Fruit fly (Drosophila melanogaster) whole organism, embryonic: Measurements from ENCODE around the gene Pif1A.

ENCODE experiments used
- ATbp ChIP-seq: fragments of 200-800 bp; sonication (Bioruptor generic); optimal IDR thresholded peaks from 2 replicates; lab custom pipeline; 2017; ENCODE audit warnings: missing biosample characterization, mild to moderate bottlenecking, missing genetic modification characterization, missing genetic modification reagents
- Antp ChIP-seq: fragments of 200-800 bp; sonication (Bioruptor generic); optimal IDR thresholded peaks from 3 replicates; lab custom pipeline; 2016; ENCODE audit warnings: missing biosample characterization, missing genetic modification characterization
- Asciz ChIP-seq: fragments of 200-800 bp; sonication (Bioruptor generic); optimal IDR thresholded peaks from 2 replicates; lab custom pipeline; 2017; ENCODE audit warnings: missing biosample characterization, mild to moderate bottlenecking, missing genetic modification characterization, missing genetic modification reagents
- CG1024 ChIP-seq: fragments of 200-800 bp; sonication (Bioruptor generic); IDR thresholded peaks from 2 replicates; pipeline ENCODE4 v1.3.6; 2022; ENCODE audit warnings: missing biosample characterization, missing genetic modification characterization
- CG10321 ChIP-seq: fragments of 200-800 bp; sonication (Bioruptor generic); IDR thresholded peaks from 2 replicates; pipeline ENCODE4 v1.3.6; 2022; ENCODE audit warnings: missing biosample characterization, missing genetic modification characterization
- CG11723 ChIP-seq: fragments of 200-800 bp; sonication (Bioruptor generic); optimal IDR thresholded peaks from 2 replicates; lab custom pipeline; 2017; ENCODE audit warnings: missing biosample characterization, mild to moderate bottlenecking, missing genetic modification characterization
- CG12236 ChIP-seq: fragments of 200-800 bp; sonication (Bioruptor generic); optimal IDR thresholded peaks from 2 replicates; lab custom pipeline; 2016; ENCODE audit warnings: missing biosample characterization, missing genetic modification characterization
- CG1233 ChIP-seq: fragments of 200-800 bp; sonication (Bioruptor generic); optimal IDR thresholded peaks from 4 replicates; lab custom pipeline; 2018; ENCODE audit warnings: missing biosample characterization, mild to moderate bottlenecking, missing genetic modification characterization
- CG12391 ChIP-seq: fragments of 200-800 bp; sonication (Bioruptor generic); optimal IDR thresholded peaks from 3 replicates; lab custom pipeline; 2018; ENCODE audit warnings: missing biosample characterization, mild to moderate bottlenecking, missing genetic modification characterization, moderate library complexity
- CG13287 ChIP-seq: fragments of 200-800 bp; sonication (Bioruptor generic); IDR thresholded peaks from 2 replicates; pipeline ENCODE4 v1.3.6; 2022; ENCODE audit warnings: missing biosample characterization, missing genetic modification characterization; ENCODE audit not compliant: partially characterized antibody
- CG14014 ChIP-seq: fragments of 200-800 bp; sonication (Bioruptor generic); IDR thresholded peaks from 2 replicates; pipeline ENCODE4 v1.3.6; 2022; ENCODE audit warnings: missing biosample characterization, missing genetic modification characterization
- CG14050 ChIP-seq: fragments of 200-800 bp; sonication (Bioruptor generic); IDR thresholded peaks from 3 replicates; pipeline ENCODE4 v1.3.6; 2022; ENCODE audit warnings: missing biosample characterization, missing genetic modification characterization
- CG1602 ChIP-seq: fragments of 200-800 bp; sonication (Bioruptor generic); optimal IDR thresholded peaks from 3 replicates; lab custom pipeline; 2016; ENCODE audit warnings: missing biosample characterization, missing genetic modification characterization
- CG16815 ChIP-seq: fragments of 200-800 bp; sonication (Bioruptor generic); optimal IDR thresholded peaks from 3 replicates; lab custom pipeline; 2017; ENCODE audit warnings: missing biosample characterization, mild to moderate bottlenecking, missing genetic modification characterization
- CG18262 ChIP-seq: fragments of 200-800 bp; optimal IDR thresholded peaks from 3 replicates; lab custom pipeline; 2019; ENCODE audit warnings: missing biosample characterization, mild to moderate bottlenecking, missing genetic modification characterization, moderate library complexity
- CG2712 ChIP-seq: fragments of 200-800 bp; optimal IDR thresholded peaks from 3 replicates; lab custom pipeline; 2019; ENCODE audit warnings: missing biosample characterization, mild to moderate bottlenecking, missing genetic modification characterization, moderate library complexity
- CG2889 ChIP-seq: fragments of 200-800 bp; sonication (Bioruptor generic); IDR thresholded peaks from 3 replicates; pipeline ENCODE4 v1.3.6; 2022; ENCODE audit warnings: missing biosample characterization, missing genetic modification characterization
- CG30403 ChIP-seq: fragments of 200-800 bp; sonication (Bioruptor generic); optimal IDR thresholded peaks from 3 replicates; lab custom pipeline; 2016; ENCODE audit warnings: missing biosample characterization, missing genetic modification characterization
- CG33213 ChIP-seq: fragments of 200-800 bp; sonication (Bioruptor generic); optimal IDR thresholded peaks from 3 replicates; lab custom pipeline; 2016; ENCODE audit warnings: missing biosample characterization, missing genetic modification characterization
- CG6254 ChIP-seq: fragments of 200-800 bp; sonication (Bioruptor generic); optimal IDR thresholded peaks from 3 replicates; lab custom pipeline; 2017; ENCODE audit warnings: mild to moderate bottlenecking, missing biosample characterization, missing genetic modification reagents, missing genetic modification characterization
- CG7963 ChIP-seq: fragments of 200-800 bp; sonication (Bioruptor generic); IDR thresholded peaks from 3 replicates; pipeline ENCODE4 v1.3.6; 2022; ENCODE audit warnings: missing biosample characterization, missing genetic modification characterization; ENCODE audit not compliant: partially characterized antibody
- CkIIα-i1 ChIP-seq: fragments of 200-800 bp; sonication (Bioruptor generic); IDR thresholded peaks from 2 replicates; pipeline ENCODE4 v1.3.6; 2022; ENCODE audit warnings: missing biosample characterization, missing genetic modification characterization
- Ets65A ChIP-seq: fragments of 200-800 bp; sonication (Bioruptor generic); peaks from one replicate; lab custom pipeline; 2016; ENCODE audit warnings: missing biosample characterization, missing genetic modification characterization
- Fer1 ChIP-seq: fragments of 200-800 bp; sonication (Bioruptor generic); optimal IDR thresholded peaks from 2 replicates; lab custom pipeline; 2017; ENCODE audit warnings: missing biosample characterization, mild to moderate bottlenecking, missing genetic modification characterization
- Fer2 ChIP-seq: fragments of 200-800 bp; sonication (Bioruptor generic); optimal IDR thresholded peaks from 2 replicates; lab custom pipeline; 2018; ENCODE audit warnings: missing biosample characterization, mild to moderate bottlenecking, missing genetic modification characterization, moderate library complexity
- Lhr ChIP-seq: fragments of 200-800 bp; sonication (Bioruptor generic); optimal IDR thresholded peaks from 3 replicates; lab custom pipeline; 2017; ENCODE audit warnings: mild to moderate bottlenecking, missing biosample characterization, missing genetic modification reagents, missing genetic modification characterization
- Meics ChIP-seq: fragments of 200-800 bp; sonication (Bioruptor generic); optimal IDR thresholded peaks from 2 replicates; lab custom pipeline; 2017; ENCODE audit warnings: missing biosample characterization, mild to moderate bottlenecking, missing genetic modification characterization
- Neu2 ChIP-seq: fragments of 200-800 bp; sonication (Bioruptor generic); optimal IDR thresholded peaks from 3 replicates; lab custom pipeline; 2016; ENCODE audit warnings: missing biosample characterization, missing genetic modification characterization, borderline replicate concordance
- Oli ChIP-seq: fragments of 200-800 bp; sonication (Bioruptor generic); optimal IDR thresholded peaks from 2 replicates; lab custom pipeline; 2018; ENCODE audit warnings: missing biosample characterization, mild to moderate bottlenecking, missing genetic modification characterization, moderate library complexity
- Optix ChIP-seq: fragments of 200-800 bp; sonication (Bioruptor generic); IDR thresholded peaks from 3 replicates; pipeline ENCODE4 v1.3.6; 2022; ENCODE audit warnings: missing biosample characterization, missing genetic modification characterization
- Poxn ChIP-seq: fragments of 200-800 bp; sonication (Bioruptor generic); IDR thresholded peaks from 2 replicates; pipeline ENCODE4 v1.3.6; 2022; ENCODE audit warnings: missing biosample characterization, missing genetic modification characterization
- Rfx ChIP-seq: fragments of 200-800 bp; sonication (Bioruptor generic); IDR thresholded peaks from 2 replicates; pipeline ENCODE4 v1.3.6; 2022; ENCODE audit warnings: missing biosample characterization, missing genetic modification characterization
- Sry-δ ChIP-seq: fragments of 200-800 bp; sonication (Bioruptor generic); optimal IDR thresholded peaks from 2 replicates; lab custom pipeline; 2016; ENCODE audit warnings: missing biosample characterization, missing genetic modification characterization
- Xbp1 ChIP-seq: fragments of 200-800 bp; sonication (Bioruptor generic); optimal IDR thresholded peaks from 3 replicates; lab custom pipeline; 2016; ENCODE audit warnings: missing biosample characterization, mild to moderate bottlenecking, missing genetic modification characterization
- YL-1 ChIP-seq: fragments of 200-800 bp; sonication (Bioruptor generic); optimal IDR thresholded peaks from 3 replicates; lab custom pipeline; 2017; ENCODE audit warnings: missing biosample characterization, mild to moderate bottlenecking, missing genetic modification characterization
- al ChIP-seq: fragments of 200-800 bp; sonication (Bioruptor generic); IDR thresholded peaks from 2 replicates; pipeline ENCODE4 v1.3.6; 2022; ENCODE audit warnings: missing biosample characterization, missing genetic modification characterization
- bigmax ChIP-seq: fragments of 200-800 bp; sonication (Bioruptor generic); optimal IDR thresholded peaks from 2 replicates; lab custom pipeline; 2018; ENCODE audit warnings: missing biosample characterization, mild to moderate bottlenecking, missing genetic modification characterization
- cad ChIP-seq: fragments of >200 bp; optimal IDR thresholded peaks from 2 replicates; lab custom pipeline; 2017; ENCODE audit warnings: missing biosample characterization, missing genetic modification characterization
- ci ChIP-seq: fragments of 200-800 bp; sonication (Bioruptor generic); IDR thresholded peaks from 3 replicates; pipeline ENCODE4 v1.3.6; 2022; ENCODE audit warnings: missing biosample characterization, missing genetic modification characterization
- crc ChIP-seq: fragments of 200-800 bp; sonication (Bioruptor generic); optimal IDR thresholded peaks from 2 replicates; lab custom pipeline; 2016; ENCODE audit warnings: missing biosample characterization, missing genetic modification characterization
- cwo ChIP-seq: fragments of 200-800 bp; sonication (Bioruptor generic); optimal IDR thresholded peaks from 3 replicates; lab custom pipeline; 2017; ENCODE audit warnings: missing biosample characterization, missing genetic modification characterization, mild to moderate bottlenecking, moderate library complexity, missing genetic modification reagents
- da ChIP-seq: fragments of 200-800 bp; sonication (Bioruptor generic); optimal IDR thresholded peaks from 2 replicates; lab custom pipeline; 2016; ENCODE audit warnings: missing biosample characterization, missing genetic modification characterization
- grau ChIP-seq: fragments of 200-800 bp; optimal IDR thresholded peaks from 3 replicates; lab custom pipeline; 2019; ENCODE audit warnings: missing biosample characterization, mild to moderate bottlenecking, missing genetic modification characterization, moderate library complexity
- hth ChIP-seq: fragments of >200 bp; optimal IDR thresholded peaks from 2 replicates; lab custom pipeline; 2017; ENCODE audit warnings: inconsistent platforms
- lbe ChIP-seq: fragments of 200-800 bp; sonication (Bioruptor generic); optimal IDR thresholded peaks from 2 replicates; lab custom pipeline; 2016; ENCODE audit warnings: missing biosample characterization, mild to moderate bottlenecking, missing genetic modification characterization
- pb ChIP-seq: fragments of 200-800 bp; sonication (Bioruptor generic); optimal IDR thresholded peaks from 3 replicates; lab custom pipeline; 2016; ENCODE audit warnings: missing biosample characterization, missing genetic modification characterization
- pho ChIP-seq: fragments of 200-800 bp; sonication (Bioruptor generic); optimal IDR thresholded peaks from 2 replicates; lab custom pipeline; 2016; ENCODE audit warnings: missing biosample characterization, missing genetic modification characterization
- sug ChIP-seq: fragments of 200-800 bp; optimal IDR thresholded peaks from 2 replicates; lab custom pipeline; 2019; ENCODE audit warnings: missing biosample characterization, mild to moderate bottlenecking, missing genetic modification characterization, moderate library complexity
- unc-4 ChIP-seq: fragments of 200-800 bp; sonication (Bioruptor generic); IDR thresholded peaks from 2 replicates; pipeline ENCODE4 v1.3.6; 2022; ENCODE audit warnings: missing biosample characterization, missing genetic modification characterization; ENCODE audit not compliant: partially characterized antibody
- zen2 ChIP-seq: fragments of 200-800 bp; sonication (Bioruptor generic); IDR thresholded peaks from 3 replicates; pipeline ENCODE4 v1.3.6; 2022; ENCODE audit warnings: missing biosample characterization, missing genetic modification characterization; ENCODE audit not compliant: partially characterized antibody

The Pif1A gene

DNA sequence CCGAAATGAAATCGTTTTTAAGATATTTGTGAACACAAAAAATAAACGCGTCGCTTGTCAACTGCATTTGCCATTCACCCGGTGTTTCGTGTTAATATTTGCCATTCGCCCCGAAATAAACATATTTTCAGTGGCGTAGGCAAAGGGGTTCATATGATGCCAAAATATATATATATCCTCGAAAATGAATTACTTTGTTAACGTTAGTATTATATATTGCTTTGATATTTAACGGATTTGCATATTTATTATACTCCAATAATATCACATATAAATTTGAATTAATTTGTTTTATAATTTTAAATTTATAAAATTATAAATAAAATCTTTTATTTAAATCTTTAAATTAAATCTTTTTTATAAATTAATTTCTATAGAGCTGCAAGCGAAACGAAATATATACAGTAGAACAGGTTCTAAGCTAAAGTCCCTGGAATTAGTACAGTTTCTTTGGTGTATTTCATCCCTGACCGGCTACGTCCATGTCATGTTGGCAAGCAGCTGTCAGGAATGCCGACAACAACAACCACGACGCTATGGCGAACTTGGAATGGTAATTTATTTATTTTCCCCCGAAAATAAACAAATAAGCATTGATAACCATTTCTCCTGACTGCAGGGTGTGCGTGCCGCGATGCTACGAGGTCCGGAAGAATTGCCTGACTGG is 69.2 kb downstream of the Pif1A start, which contains the start of the genes M1BP and CG8202 (continued):
- peak; percentile 18 for TF ChIP-seq Lhr (GFP tag; lab: Kevin White, UChicago)
- peak; percentile 55; the same call in 1 of the 3 replicates for TF ChIP-seq CG2889 (GFP tag; lab: Robert Waterston, UW)
- TF ChIP-seq CG30403 (GFP tag; lab: Kevin White, UChicago) = peak; percentile 90
- TF ChIP-seq unc-4 (GFP tag; lab: Robert Waterston, UW) = no peak
- peak; percentile 8 for TF ChIP-seq Sry-δ (GFP tag; lab: Kevin White, UChicago)
- TF ChIP-seq CG14050 (GFP tag; lab: Robert Waterston, UW) = 0 out of 3 replicates have a peak, but pooled peaks have one; percentile 50
- no peak for TF ChIP-seq Poxn
- TF ChIP-seq Asciz (GFP tag; lab: Kevin White, UChicago) = peak; percentile 83
- peak; percentile 87 for TF ChIP-seq cwo (GFP tag; lab: Kevin White, UChicago)
- TF ChIP-seq pho (GFP tag; lab: Kevin White, UChicago) = peak; percentile 59
- peak; percentile 73 for TF ChIP-seq al
- TF ChIP-seq CG1233 (GFP tag; lab: Kevin White, UChicago) = peak; percentile 96
- TF ChIP-seq CG6254 = peak; percentile 75
- no peak for TF ChIP-seq CG33213 (GFP tag; lab: Kevin White, UChicago)
- peak; percentile 92 for TF ChIP-seq Oli (tag; lab: Kevin White, UChicago)
- peak; percentile 86 for TF ChIP-seq CG16815 (GFP tag; lab: Kevin White, UChicago)
- no peak for TF ChIP-seq da (GFP tag; lab: Kevin White, UChicago)
- no peak for TF ChIP-seq CG12236 (GFP tag; lab: Kevin White, UChicago)
- peak; percentile 28; the same call in 1 of the 2 replicates for TF ChIP-seq CG10321 (GFP tag; lab: Robert Waterston, UW)
- TF ChIP-seq CG13287 (GFP tag; lab: Robert Waterston, UW) = no peak
- TF ChIP-seq Meics (GFP tag; lab: Kevin White, UChicago) = peak; percentile 94
- TF ChIP-seq Xbp1 (GFP tag; lab: Kevin White, UChicago) = peak; percentile 93
- peak; percentile 88 for TF ChIP-seq CG1602 (GFP tag; lab: Kevin White, UChicago)
- TF ChIP-seq CG2712 = peak; percentile 95
- no peak for TF ChIP-seq pb
- peak; percentile 85 for TF ChIP-seq Fer2 (tag; lab: Kevin White, UChicago)
- peak; percentile 65; the same call in 2 of the 3 replicates for TF ChIP-seq Optix
- peak; percentile 78 for TF ChIP-seq lbe (GFP tag; lab: Kevin White, UChicago)
- peak; percentile 48 for TF ChIP-seq Ets65A (GFP tag; lab: Kevin White, UChicago)
- TF ChIP-seq Fer1 (GFP tag; lab: Kevin White, UChicago) = peak; percentile 91
- TF ChIP-seq zen2 (GFP tag; lab: Robert Waterston, UW) = no peak
- TF ChIP-seq Antp (GFP tag; lab: Kevin White, UChicago) = peak; percentile 71
- no peak for TF ChIP-seq bigmax (GFP tag; lab: Kevin White, UChicago)
- no peak for TF ChIP-seq cad (GFP tag; lab: Kevin White, UChicago)
- TF ChIP-seq hth = no peak
- peak; percentile 67 for TF ChIP-seq ATbp (GFP tag; lab: Kevin White, UChicago)
- peak; percentile 92 for TF ChIP-seq sug
- TF ChIP-seq CG1024 (GFP tag; lab: Robert Waterston, UW) = 0 out of 2 replicates have a peak, but pooled peaks have one; percentile 3
- peak; percentile 80 for TF ChIP-seq Rfx (GFP tag; lab: Robert Waterston, UW)
- no peak for TF ChIP-seq Neu2
- TF ChIP-seq CG12391 (tag; lab: Kevin White, UChicago) = peak; percentile 95
- TF ChIP-seq CkIIα-i1 (GFP tag; lab: Robert Waterston, UW) = 0 out of 2 replicates have a peak, but pooled peaks have one; percentile 7
- TF ChIP-seq CG14014 = peak; percentile 71
- TF ChIP-seq grau (tag; lab: Kevin White, UChicago) = peak; percentile 94
- no peak for TF ChIP-seq CG7963
- TF ChIP-seq YL-1 = peak; percentile 85
- TF ChIP-seq CG18262 (tag; lab: Kevin White, UChicago) = peak; percentile 97
- TF ChIP-seq crc (GFP tag; lab: Kevin White, UChicago) = no peak
- peak; percentile 87 for TF ChIP-seq CG11723 (GFP tag; lab: Kevin White, UChicago)
- peak; percentile 67; the same call in 2 of the 3 replicates for TF ChIP-seq ci
